Worm (Caenorhabditis elegans): ENCODE measurements around the gene C09G5.13.
A peak's percentile ranks its signal among the peaks of the same experiment; 100 is the strongest.

Gene C09G5.13

ce11 chrII:10717124-10717523 is at the start of gene C09G5.13:
C09G5.13 (plus strand) TSS chrII:10717424.
- peak in 1 of 2 experiments; percentile 22 for TF ChIP-seq unc-62 (GFP tag; optimal IDR thresholded peaks at IDR 0.05 in 1 of 2)
- no peak for TF ChIP-seq unc-62 (tag; optimal IDR thresholded peaks at IDR 0.05)
- TF ChIP-seq ceh-20 (GFP tag; IDR thresholded peaks at IDR 0.05), result no peak

- TF ChIP-seq madf-5 (GFP tag; IDR thresholded peaks at IDR 0.05), result no peak
- no peak for TF ChIP-seq ceh-32 (tag; optimal IDR thresholded peaks at IDR 0.05; ENCODE audit: poor library complexity)
- TF ChIP-seq lir-3 (tag; optimal IDR thresholded peaks at IDR 0.05), result no peak
Observed at ce11 chrII:10675302-10675701, 41.9 kb upstream of the C09G5.13 start, which contains the start of gene ptb-1. ptb-1 (plus strand) TSS chrII:10675602.

- TF ChIP-seq ceh-20 (GFP tag; IDR thresholded peaks at IDR 0.05), result no peak
- no peak for TF ChIP-seq nhr-10 (tag; optimal IDR thresholded peaks at IDR 0.05)
- no peak for TF ChIP-seq fos-1 (tag; optimal IDR thresholded peaks at IDR 0.05)
Observed at ce11 chrII:10680130-10680529, 37.1 kb upstream of the C09G5.13 start.

- TF ChIP-seq ceh-28 (tag; optimal IDR thresholded peaks at IDR 0.05) (no peak), aha-1 (tag) (peak; percentile 66), unc-130 (GFP tag; optimal IDR thresholded peaks at IDR 0.05) (no peak)
Observed at ce11 chrII:10680614-10681013, 36.6 kb upstream of the C09G5.13 start.

ce11 chrII:10684954-10685353 is 32.3 kb upstream of the C09G5.13 start:
- TF ChIP-seq vab-7 (GFP tag; IDR thresholded peaks at IDR 0.05), result no peak
- TF ChIP-seq fos-1 (tag; optimal IDR thresholded peaks at IDR 0.05), result no peak
- TF ChIP-seq dmd-6 (GFP tag; IDR thresholded peaks at IDR 0.05), result no peak
- TF ChIP-seq nhr-42 (GFP tag; IDR thresholded peaks at IDR 0.05), result no peak
- peak; percentile 91 for TF ChIP-seq aha-1 (tag)
- TF ChIP-seq lin-15B (tag; optimal IDR thresholded peaks at IDR 0.05), result no peak
- TF ChIP-seq fkh-10 (GFP tag; optimal IDR thresholded peaks at IDR 0.05), result no peak

ce11 chrII:10693655-10694054 is 23.6 kb upstream of the C09G5.13 start, which contains the start of gene gbh-1:
gbh-1 (minus strand) TSS chrII:10693803.
- TF ChIP-seq hif-1 (tag; optimal IDR thresholded peaks at IDR 0.05) (peak in 1 of 2 experiments; percentile 73), Y5F2A.4 (GFP tag; optimal IDR thresholded peaks at IDR 0.05) (no peak), php-3 (GFP tag; IDR thresholded peaks at IDR 0.05) (0 out of 2 replicates have a peak, but pooled peaks have one; percentile 22), mdl-1 (tag; optimal IDR thresholded peaks at IDR 0.05) (peak in 1 of 2 experiments; percentile 73), nhr-10 (tag; optimal IDR thresholded peaks at IDR 0.05) (no peak), set-16 (GFP tag; IDR thresholded peaks at IDR 0.05) (no peak), daf-16 (GFP tag; optimal IDR thresholded peaks at IDR 0.05) (no peak), daf-16 (tag; optimal IDR thresholded peaks at IDR 0.05) (peak; percentile 31), nhr-28 (tag; optimal IDR thresholded peaks at IDR 0.05) (peak; percentile 99), nhr-48 (tag; optimal IDR thresholded peaks at IDR 0.05) (peak; percentile 32), ceh-28 (tag; optimal IDR thresholded peaks at IDR 0.05) (no peak), madf-9 (GFP tag; conservative IDR thresholded peaks at IDR 0.05) (peak; percentile 73), lin-1 (GFP tag; IDR thresholded peaks at IDR 0.05) (no peak), arid-1 (GFP tag; conservative IDR thresholded peaks at IDR 0.05) (no peak), ztf-7 (tag; optimal IDR thresholded peaks at IDR 0.05) (no peak), hlh-11 (tag; optimal IDR thresholded peaks at IDR 0.05) (peak; percentile 59), unc-39 (tag; optimal IDR thresholded peaks at IDR 0.05) (no peak), mxl-3 (GFP tag; optimal IDR thresholded peaks at IDR 0.05) (peak; percentile 50), daf-8 (GFP tag; IDR thresholded peaks at IDR 0.05) (no peak), dmd-8 (GFP tag; IDR thresholded peaks at IDR 0.05) (no peak), nhr-41 (GFP tag; IDR thresholded peaks at IDR 0.05) (no peak)

All from whole organism, L4 larva.